Fruit fly (Drosophila melanogaster): ENCODE measurements around the gene ex.

ex gene

DNA sequence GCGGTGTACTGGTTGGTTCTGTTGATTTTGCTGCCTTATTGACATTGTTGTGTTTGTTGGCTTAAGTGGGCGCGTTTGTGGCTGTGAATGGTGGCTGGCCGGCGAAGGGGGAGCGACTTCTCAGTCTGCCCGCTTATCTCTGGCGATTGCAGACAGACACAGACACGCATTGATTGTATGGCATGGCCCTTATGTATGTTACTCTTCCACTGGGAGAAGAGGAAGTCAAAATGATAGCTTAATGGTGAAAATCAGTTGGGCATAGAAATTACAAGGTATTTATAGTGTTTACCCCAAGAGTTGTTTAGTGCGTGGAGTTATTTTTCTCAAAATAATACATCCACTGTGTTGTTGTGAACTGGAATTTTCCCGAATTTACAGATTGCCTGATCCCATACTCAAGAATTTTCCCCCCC is 54.8 kb downstream of the ex start (continued):
- TF ChIP-seq Xbp1 (GFP tag; optimal IDR thresholded peaks at IDR 0.05): peak; percentile 70
- peak; percentile 42 for TF ChIP-seq luna (GFP tag; optimal IDR thresholded peaks at IDR 0.05)
- peak; percentile 69 for TF ChIP-seq gro (GFP tag; optimal IDR thresholded peaks at IDR 0.05)
- TF ChIP-seq esg (GFP tag; conservative IDR thresholded peaks at IDR 0.05): no peak
- TF ChIP-seq grn (GFP tag; optimal IDR thresholded peaks at IDR 0.05): peak; percentile 96
- peak; percentile 93 for TF ChIP-seq Xrp1 (GFP tag; IDR thresholded peaks at IDR 0.05)
- TF ChIP-seq Dp (GFP tag; optimal IDR thresholded peaks at IDR 0.05): peak; percentile 9
- peak; percentile 85 for TF ChIP-seq Six4 (GFP tag; optimal IDR thresholded peaks at IDR 0.05)
- peak; percentile 83 for TF ChIP-seq B-H2 (GFP tag; optimal IDR thresholded peaks at IDR 0.05)
- TF ChIP-seq Eip74EF (GFP tag; optimal IDR thresholded peaks at IDR 0.05): peak in 1 of 2 experiments; percentile 63
- no peak for TF ChIP-seq ham (GFP tag; IDR thresholded peaks at IDR 0.05)
- peak; percentile 82 for TF ChIP-seq da (GFP tag; optimal IDR thresholded peaks at IDR 0.05)
- no peak for TF ChIP-seq Opbp (GFP tag; IDR thresholded peaks at IDR 0.05; ENCODE audit: partially characterized antibody)
- peak; percentile 27; the same call in 1 of the 2 replicates for TF ChIP-seq Dref (GFP tag; IDR thresholded peaks at IDR 0.05)
- TF ChIP-seq CG12299 (tag; optimal IDR thresholded peaks at IDR 0.05): peak; percentile 91
- peak; percentile 74 for TF ChIP-seq CG10366 (GFP tag; IDR thresholded peaks at IDR 0.05)
- no peak for TF ChIP-seq sna (GFP tag; IDR thresholded peaks at IDR 0.05; ENCODE audit: partially characterized antibody)
- peak; percentile 83 for TF ChIP-seq pfk (GFP tag; optimal IDR thresholded peaks at IDR 0.05)
- peak; percentile 93 for TF ChIP-seq CG18619 (GFP tag; optimal IDR thresholded peaks at IDR 0.05)
- TF ChIP-seq ewg (GFP tag; optimal IDR thresholded peaks at IDR 0.05): peak; percentile 85
- peak; percentile 96 for TF ChIP-seq CG17568 (GFP tag; optimal IDR thresholded peaks at IDR 0.05)
- peak; percentile 53; the same call in 1 of the 2 replicates for TF ChIP-seq dimm (GFP tag; IDR thresholded peaks at IDR 0.05)
- peak; percentile 91; the same call in 1 of the 2 replicates for TF ChIP-seq CG14014 (GFP tag; IDR thresholded peaks at IDR 0.05)
- peak; percentile 86 for TF ChIP-seq ems (GFP tag; optimal IDR thresholded peaks at IDR 0.05)
- no peak for TF ChIP-seq br (optimal IDR thresholded peaks at IDR 0.05)
- TF ChIP-seq CG12155 (GFP tag; optimal IDR thresholded peaks at IDR 0.05): peak; percentile 62
- 0 out of 4 replicates have a peak, but pooled peaks have one; percentile 27 for TF ChIP-seq chinmo (GFP tag; IDR thresholded peaks at IDR 0.05; ENCODE audit: partially characterized antibody)
- TF ChIP-seq Fer3 (tag; optimal IDR thresholded peaks at IDR 0.05): peak; percentile 81
- TF ChIP-seq CG8290 (GFP tag; optimal IDR thresholded peaks at IDR 0.05): peak; percentile 88
- peak; percentile 96 for TF ChIP-seq CG8290 (tag; optimal IDR thresholded peaks at IDR 0.05)
- peak; percentile 95 for TF ChIP-seq CG4707 (GFP tag; optimal IDR thresholded peaks at IDR 0.05)
- peak; percentile 62 for TF ChIP-seq gsb (GFP tag; IDR thresholded peaks at IDR 0.05)
- TF ChIP-seq CTCF (GFP tag; optimal IDR thresholded peaks at IDR 0.05): peak; percentile 53
- TF ChIP-seq zen2 (GFP tag; IDR thresholded peaks at IDR 0.05; ENCODE audit: partially characterized antibody): no peak
- peak; percentile 63 to 85 for TF ChIP-seq Hr51 (GFP tag; optimal IDR thresholded peaks at IDR 0.05)
- TF ChIP-seq CG15011 (GFP tag; optimal IDR thresholded peaks at IDR 0.05): peak; percentile 83
- TF ChIP-seq CG2889 (GFP tag; IDR thresholded peaks at IDR 0.05): 0 out of 3 replicates have a peak, but pooled peaks have one; percentile 67
- peak; percentile 99 for TF ChIP-seq ATbp (GFP tag; optimal IDR thresholded peaks at IDR 0.05)
- TF ChIP-seq CG14050 (GFP tag; IDR thresholded peaks at IDR 0.05): peak; percentile 80
- no peak for TF ChIP-seq knrl (GFP tag; IDR thresholded peaks at IDR 0.05; ENCODE audit: partially characterized antibody)
- TF ChIP-seq cato (GFP tag; optimal IDR thresholded peaks at IDR 0.05; ENCODE audit: borderline replicate concordance): peak; percentile 82
- peak; percentile 96 for TF ChIP-seq CG6813 (GFP tag; optimal IDR thresholded peaks at IDR 0.05)
- peak; percentile 70 for TF ChIP-seq Bteb2 (GFP tag; optimal IDR thresholded peaks at IDR 0.05)
- TF ChIP-seq Fer1 (GFP tag; optimal IDR thresholded peaks at IDR 0.05): peak; percentile 95
- 0 out of 2 replicates have a peak, but pooled peaks have one; percentile 28 for TF ChIP-seq CG31224 (GFP tag; IDR thresholded peaks at IDR 0.05)
- TF ChIP-seq CG9876 (GFP tag; optimal IDR thresholded peaks at IDR 0.05): peak; percentile 90
- no peak for TF ChIP-seq CG8765 (GFP tag; IDR thresholded peaks at IDR 0.05)
- peak; percentile 81 for TF ChIP-seq CG4424 (GFP tag; optimal IDR thresholded peaks at IDR 0.05)
- TF ChIP-seq NK7.1 (GFP tag; optimal IDR thresholded peaks at IDR 0.05): peak; percentile 91
- peak; percentile 78 for TF ChIP-seq z (GFP tag; IDR thresholded peaks at IDR 0.05)
- peak; percentile 95 for TF ChIP-seq CG1529 (GFP tag; optimal IDR thresholded peaks at IDR 0.05)
